Worm (Caenorhabditis elegans): Measurements from ENCODE around the gene T01G5.6.

The T01G5.6 gene

ce11 chrV:15156504-15156903 is 42.6 kb upstream of the T01G5.6 start (continued):
- TF ChIP-seq F37B4.10 (GFP tag; IDR thresholded peaks at IDR 0.05) (no peak), egl-18 (GFP tag; IDR thresholded peaks at IDR 0.05) (no peak), madf-10 (tag; optimal IDR thresholded peaks at IDR 0.05) (no peak), snpc-4 (GFP tag; optimal IDR thresholded peaks at IDR 0.05) (no peak), snpc-4 (tag; optimal IDR thresholded peaks at IDR 0.05) (no peak), madf-8 (GFP tag; conservative IDR thresholded peaks at IDR 0.05) (no peak), Y53F4B.3 (GFP tag; IDR thresholded peaks at IDR 0.05) (no peak), lsy-27 (tag; optimal IDR thresholded peaks at IDR 0.05; ENCODE audit: borderline replicate concordance, insufficient read depth) (peak; percentile 2), F49E8.2 (tag; optimal IDR thresholded peaks at IDR 0.05; ENCODE audit: insufficient read depth) (no peak), F57A8.1 (GFP tag; optimal IDR thresholded peaks at IDR 0.05) (no peak), him-1 (tag; optimal IDR thresholded peaks at IDR 0.05) (peak; percentile 78), nhr-179 (tag; optimal IDR thresholded peaks at IDR 0.05) (no peak), F57C9.4 (tag; optimal IDR thresholded peaks at IDR 0.05) (no peak), tlf-1 (GFP tag; optimal IDR thresholded peaks at IDR 0.05) (no peak), F23B12.7 (tag; optimal IDR thresholded peaks at IDR 0.05; ENCODE audit: insufficient read depth) (peak; percentile 77), ama-1 (optimal IDR thresholded peaks at IDR 0.05) (no peak), ama-1 (GFP tag; optimal IDR thresholded peaks at IDR 0.05) (no peak), ztf-28 (GFP tag; IDR thresholded peaks at IDR 0.05) (0 out of 2 replicates have a peak, but pooled peaks have one; percentile 53)

- TF ChIP-seq die-1 (tag; optimal IDR thresholded peaks at IDR 0.05), result no peak
- TF ChIP-seq mcd-1 (GFP tag; IDR thresholded peaks at IDR 0.05), result no peak
- TF ChIP-seq madf-6 (GFP tag; IDR thresholded peaks at IDR 0.05), result no peak
- TF ChIP-seq F49E8.2 (tag; optimal IDR thresholded peaks at IDR 0.05; ENCODE audit: insufficient read depth), result no peak
- no peak for TF ChIP-seq pha-4 (tag; optimal IDR thresholded peaks at IDR 0.05)
- TF ChIP-seq let-526 (GFP tag; IDR thresholded peaks at IDR 0.05), result no peak
- TF ChIP-seq rec-8 (tag; optimal IDR thresholded peaks at IDR 0.05), result no peak
- no peak for TF ChIP-seq tbp1 (GFP tag; optimal IDR thresholded peaks at IDR 0.05)
These were observed 39.4 kb upstream of the T01G5.6 start, which contains the start of gene srh-55 for ce11 chrV:15153277-15153676. TSS of gene srh-55 (plus strand) at chrV:15153577.

- TF ChIP-seq unc-62 (GFP tag; optimal IDR thresholded peaks at IDR 0.05) (no peak), gei-17 (GFP tag; optimal IDR thresholded peaks at IDR 0.05) (no peak)
These were observed 38.1 kb upstream of the T01G5.6 start for ce11 chrV:15152010-15152409.

ce11 chrV:15150661-15151060 is 36.8 kb upstream of the T01G5.6 start, which contains the start of gene T09F5.2:
TSS of gene T09F5.2 (plus strand) at chrV:15150961.
- TF ChIP-seq mel-28 (tag; optimal IDR thresholded peaks at IDR 0.05; ENCODE audit: borderline replicate concordance) (no peak), sdz-38 (tag; optimal IDR thresholded peaks at IDR 0.05) (no peak), dpl-1 (GFP tag; optimal IDR thresholded peaks at IDR 0.05) (no peak), nhr-179 (tag; optimal IDR thresholded peaks at IDR 0.05) (no peak), lag-1 (GFP tag; IDR thresholded peaks at IDR 0.05) (no peak), zim-3 (tag; optimal IDR thresholded peaks at IDR 0.05) (no peak), sptf-2 (GFP tag; optimal IDR thresholded peaks at IDR 0.05) (no peak), ztf-28 (GFP tag; IDR thresholded peaks at IDR 0.05) (no peak), hrde-1 (tag; optimal IDR thresholded peaks at IDR 0.05; ENCODE audit: borderline replicate concordance) (no peak), T26A5.8 (tag; optimal IDR thresholded peaks at IDR 0.05) (no peak)

Data from whole organism, young adult.